Worm (Caenorhabditis elegans) whole organism, midembryonic: Measurements from ENCODE around the gene T26G10.4.

Experiments
- T22C8.4 ChIP-seq: fragments of 200-800 bp; sonication (Bioruptor generic); IDR thresholded peaks from 2 replicates; pipeline ENCODE4 v1.3.6; 2022; ENCODE audit warnings: missing genetic modification characterization, missing compliant biosample characterization
- cog-1 ChIP-seq: sonication (generic microtip); optimal IDR thresholded peaks from 2 replicates; lab custom pipeline; 2016; ENCODE audit warnings: missing genetic modification characterization, missing compliant biosample characterization
- flt-1 ChIP-seq: fragments of 200-800 bp; sonication (Bioruptor generic); IDR thresholded peaks from 2 replicates; pipeline ENCODE4 v1.3.6; 2022; ENCODE audit warnings: missing genetic modification characterization, missing compliant biosample characterization
- tab-1 ChIP-seq: fragments of 200-800 bp; sonication (Bioruptor generic); IDR thresholded peaks from 2 replicates; pipeline ENCODE4 v1.3.6; 2022; ENCODE audit warnings: missing genetic modification characterization, missing compliant biosample characterization
- ztf-23 ChIP-seq: fragments of 200-800 bp; sonication (Bioruptor generic); IDR thresholded peaks from 2 replicates; pipeline ENCODE4 v1.3.6; 2022; ENCODE audit warnings: missing genetic modification reagents, missing genetic modification characterization, missing compliant biosample characterization
- ztf-29 ChIP-seq: fragments of 200-800 bp; sonication (Bioruptor generic); IDR thresholded peaks from 2 replicates; pipeline ENCODE4 v1.3.6; 2022; ENCODE audit warnings: missing genetic modification reagents, missing genetic modification characterization, missing compliant biosample characterization

DNA sequence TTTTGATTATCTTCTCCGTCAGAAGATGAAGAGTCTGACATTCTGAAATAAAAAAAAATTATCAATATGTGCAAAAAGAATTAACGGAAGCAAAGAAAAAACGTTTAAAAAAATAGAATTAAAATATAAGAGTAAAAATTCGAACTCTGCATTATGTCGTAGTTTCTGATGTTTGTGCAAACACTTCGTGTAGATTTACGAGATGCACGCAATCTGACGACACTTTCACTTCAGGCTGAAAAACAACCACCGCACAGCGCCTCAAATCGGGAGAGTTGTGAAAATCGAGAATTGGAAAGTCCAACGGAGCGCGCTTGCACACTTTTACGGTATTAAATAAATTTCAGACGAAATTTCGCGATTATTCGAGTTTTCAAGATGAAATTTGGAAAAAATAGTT, 13.7 kb upstream of the T26G10.4 start, which contains the start of gene T26G10.1:
- no peak for TF ChIP-seq ztf-29 (GFP tag; lab: Robert Waterston, UW)
- TF ChIP-seq T22C8.4: no peak
- TF ChIP-seq flt-1 (GFP tag; lab: Robert Waterston, UW): no peak
- TF ChIP-seq ztf-23 (GFP tag; lab: Robert Waterston, UW): peak; percentile 47; the same call in 1 of the 2 replicates
- no peak for TF ChIP-seq cog-1 (tag; lab: Kevin White, UChicago)
- TF ChIP-seq tab-1 (GFP tag; lab: Robert Waterston, UW): no peak
